Worm (Caenorhabditis elegans): ENCODE data around the gene yju-2.

The yju-2 gene

DNA sequence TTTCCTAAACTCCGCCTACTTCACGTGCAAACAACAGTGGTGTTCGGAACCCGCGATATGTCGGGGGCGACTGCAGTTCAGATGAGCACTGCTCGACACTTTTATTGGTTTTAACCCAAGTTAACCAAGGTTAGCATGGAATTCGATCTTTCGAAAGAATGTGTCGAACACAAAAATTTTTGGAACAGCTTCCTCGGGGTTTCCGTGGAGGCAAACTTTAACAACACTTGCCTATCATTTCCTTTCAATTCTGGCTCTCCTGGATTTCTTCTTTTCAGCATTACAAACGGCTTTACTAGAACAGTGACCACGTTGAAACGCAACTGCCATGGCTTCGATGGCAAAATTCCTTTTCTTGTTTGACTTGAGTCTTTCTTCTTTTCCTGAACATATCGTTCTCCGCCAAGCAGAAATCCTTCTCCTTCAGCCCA is 42.8 kb upstream of the yju-2 start (continued):
- TF ChIP-seq pha-4 (tag; optimal IDR thresholded peaks at IDR 0.05) (no peak), F10E7.11 (tag; optimal IDR thresholded peaks at IDR 0.05) (no peak), let-526 (GFP tag; IDR thresholded peaks at IDR 0.05) (no peak), Y56A3A.18 (GFP tag; IDR thresholded peaks at IDR 0.05) (peak; percentile 72; the same call in 1 of the 2 replicates), nhr-27 (tag; optimal IDR thresholded peaks at IDR 0.05) (no peak), tlf-1 (GFP tag; optimal IDR thresholded peaks at IDR 0.05) (peak; percentile 76), ceh-27 (GFP tag; optimal IDR thresholded peaks at IDR 0.05) (peak; percentile 17), ztf-26 (tag; optimal IDR thresholded peaks at IDR 0.05) (peak; percentile 1), nhr-90 (tag; optimal IDR thresholded peaks at IDR 0.05) (no peak), gei-17 (GFP tag; optimal IDR thresholded peaks at IDR 0.05) (peak; percentile 49), lir-1 (GFP tag; conservative IDR thresholded peaks at IDR 0.05) (peak; percentile 49; the same call in 1 of the 2 replicates), dpl-1 (GFP tag; optimal IDR thresholded peaks at IDR 0.05) (no peak), die-1 (tag; optimal IDR thresholded peaks at IDR 0.05) (peak; percentile 43), egl-18 (GFP tag; IDR thresholded peaks at IDR 0.05) (0 out of 2 replicates have a peak, but pooled peaks have one; percentile 32), unc-130 (GFP tag; optimal IDR thresholded peaks at IDR 0.05) (peak; percentile 37), somi-1 (GFP tag; optimal IDR thresholded peaks at IDR 0.05) (no peak), aptf-2 (GFP tag; conservative IDR thresholded peaks at IDR 0.05) (peak; percentile 29; the same call in 1 of the 2 replicates), rcor-1 (GFP tag; IDR thresholded peaks at IDR 0.05) (peak; percentile 86), K11D2.4 (GFP tag; IDR thresholded peaks at IDR 0.05) (no peak), lin-40 (tag; optimal IDR thresholded peaks at IDR 0.05) (peak; percentile 43), sea-2 (GFP tag; IDR thresholded peaks at IDR 0.05) (no peak), pbrm-1 (GFP tag; IDR thresholded peaks at IDR 0.05) (peak; percentile 98), madf-10 (tag; optimal IDR thresholded peaks at IDR 0.05) (peak; percentile 67), F33H1.4 (GFP tag; IDR thresholded peaks at IDR 0.05) (peak; percentile 51; the same call in 1 of the 2 replicates), repo-1 (tag; optimal IDR thresholded peaks at IDR 0.05) (peak; percentile 89), F22D6.2 (tag; optimal IDR thresholded peaks at IDR 0.05) (peak; percentile 28), ceh-91 (GFP tag; IDR thresholded peaks at IDR 0.05) (no peak), madf-8 (GFP tag; conservative IDR thresholded peaks at IDR 0.05) (0 out of 2 replicates have a peak, but pooled peaks have one; percentile 16), lag-1 (GFP tag; IDR thresholded peaks at IDR 0.05) (no peak), lsy-27 (tag; optimal IDR thresholded peaks at IDR 0.05; ENCODE audit: borderline replicate concordance, insufficient read depth) (peak; percentile 21), unc-62 (GFP tag; optimal IDR thresholded peaks at IDR 0.05) (no peak), F49E8.2 (tag; optimal IDR thresholded peaks at IDR 0.05; ENCODE audit: insufficient read depth) (peak; percentile 85), F57A8.1 (GFP tag; optimal IDR thresholded peaks at IDR 0.05) (no peak), F57C9.4 (tag; optimal IDR thresholded peaks at IDR 0.05) (peak; percentile 40), lin-26 (GFP tag; IDR thresholded peaks at IDR 0.05) (peak; percentile 67), ceh-100 (GFP tag; IDR thresholded peaks at IDR 0.05) (peak; percentile 59), nhr-179 (tag; optimal IDR thresholded peaks at IDR 0.05) (no peak), hmg-1.2 (GFP tag; IDR thresholded peaks at IDR 0.05) (peak; percentile 93), B0261.1 (tag; optimal IDR thresholded peaks at IDR 0.05) (peak; percentile 3), ztf-18 (tag; optimal IDR thresholded peaks at IDR 0.05) (peak; percentile 59), akir-1 (GFP tag; optimal IDR thresholded peaks at IDR 0.05) (no peak), fkh-3 (tag; optimal IDR thresholded peaks at IDR 0.05) (peak; percentile 92), ets-4 (GFP tag; optimal IDR thresholded peaks at IDR 0.05) (peak; percentile 44), ceh-58 (GFP tag; IDR thresholded peaks at IDR 0.05) (no peak), athp-1 (tag; optimal IDR thresholded peaks at IDR 0.05) (peak; percentile 47), bed-1 (GFP tag; IDR thresholded peaks at IDR 0.05) (no peak), mcd-1 (GFP tag; IDR thresholded peaks at IDR 0.05) (peak; percentile 65), F23B12.7 (tag; optimal IDR thresholded peaks at IDR 0.05; ENCODE audit: insufficient read depth) (peak; percentile 75), sdz-38 (tag; optimal IDR thresholded peaks at IDR 0.05) (no peak)
